Worm (Caenorhabditis elegans) whole organism, L2 larva: ENCODE measurements around the gene wdr-46.

Source experiments
- F13H6.1 ChIP-seq: sonication (generic microtip); optimal IDR thresholded peaks from 2 replicates; lab custom pipeline; 2016; ENCODE audit warnings: missing genetic modification characterization, missing compliant biosample characterization
- R02D3.7 ChIP-seq: fragments of 150-350 bp; optimal IDR thresholded peaks from 2 replicates; lab custom pipeline; 2014; ENCODE audit warnings: missing biosample characterization, missing genetic modification characterization
- Y55F3AM.14 ChIP-seq: fragments of 200-800 bp; sonication (Bioruptor generic); optimal IDR thresholded peaks from 2 replicates; lab custom pipeline; 2018; ENCODE audit warnings: mild to moderate bottlenecking, missing genetic modification characterization, missing compliant biosample characterization
- blmp-1 ChIP-seq: sonication (generic microtip); optimal IDR thresholded peaks from 2 replicates; lab custom pipeline; 2017; ENCODE audit warnings: missing genetic modification characterization, mild to moderate bottlenecking, missing compliant biosample characterization, antibody characterized with exemption, moderate library complexity; ENCODE audit not compliant: insufficient read depth
- ceh-16 ChIP-seq: fragments of 150-350 bp; optimal IDR thresholded peaks from 2 replicates; lab custom pipeline; 2014; ENCODE audit warnings: missing biosample characterization, missing genetic modification characterization
- ceh-82 ChIP-seq: fragments of 150-350 bp; optimal IDR thresholded peaks from 2 replicates; lab custom pipeline; 2014; ENCODE audit warnings: missing biosample characterization, missing genetic modification characterization
- crh-2 ChIP-seq: sonication (generic microtip); optimal IDR thresholded peaks from 2 replicates; lab custom pipeline; 2017; ENCODE audit warnings: missing biosample characterization, missing genetic modification characterization
- dmd-4 ChIP-seq: sonication (generic microtip); optimal IDR thresholded peaks from 2 replicates; lab custom pipeline; 2017; ENCODE audit warnings: missing biosample characterization, missing genetic modification characterization
- egl-27 ChIP-seq: sonication (generic microtip); optimal IDR thresholded peaks from 3 replicates; lab custom pipeline; 2017; ENCODE audit warnings: missing biosample characterization, missing genetic modification reagents, missing genetic modification characterization
- elt-1 ChIP-seq: fragments of 150-350 bp; optimal IDR thresholded peaks from 2 replicates; lab custom pipeline; 2014; ENCODE audit warnings: missing biosample characterization, missing genetic modification characterization
- elt-3 ChIP-seq: sonication (generic microtip); optimal IDR thresholded peaks from 2 replicates; lab custom pipeline; 2017; ENCODE audit warnings: missing biosample characterization, missing genetic modification characterization
- fos-1 ChIP-seq: fragments of 150-350 bp; optimal IDR thresholded peaks from 2 replicates; lab custom pipeline; 2014; ENCODE audit warnings: missing biosample characterization, missing genetic modification characterization
- lin-13 ChIP-seq: fragments of 150-350 bp; optimal IDR thresholded peaks from 2 replicates; lab custom pipeline; 2014; ENCODE audit warnings: missing biosample characterization, missing genetic modification reagents, missing genetic modification characterization
- lin-39 ChIP-seq: fragments of 150-350 bp; optimal IDR thresholded peaks from 2 replicates; lab custom pipeline; 2014; ENCODE audit warnings: missing biosample characterization, missing genetic modification reagents, missing genetic modification characterization
- mbf-1 ChIP-seq: sonication (generic microtip); optimal IDR thresholded peaks from 2 replicates; lab custom pipeline; 2017; ENCODE audit warnings: missing biosample characterization, missing genetic modification characterization
- mdl-1 ChIP-seq, 2 experiments: fragments of 150-350 bp in 1 of 2; sonication (generic microtip) in 1 of 2; optimal IDR thresholded peaks; 2 replicates each; lab custom pipeline; 2017; ENCODE audit warnings: missing biosample characterization in 2 of 2, missing genetic modification characterization in 2 of 2
- nhr-11 ChIP-seq: fragments of 150-350 bp; optimal IDR thresholded peaks from 2 replicates; lab custom pipeline; 2014; ENCODE audit warnings: missing biosample characterization, missing genetic modification characterization
- nhr-129 ChIP-seq: fragments of 150-350 bp; optimal IDR thresholded peaks from 2 replicates; lab custom pipeline; 2014; ENCODE audit warnings: missing biosample characterization, missing genetic modification characterization
- nhr-23 ChIP-seq: fragments of 150-350 bp; optimal IDR thresholded peaks from 2 replicates; lab custom pipeline; 2014; ENCODE audit warnings: missing biosample characterization, missing genetic modification reagents, missing genetic modification characterization
- nhr-25 ChIP-seq: fragments of 150-350 bp; sonication (generic microtip); optimal IDR thresholded peaks from 3 replicates; lab custom pipeline; 2014; ENCODE audit warnings: missing biosample characterization, missing genetic modification characterization
- nhr-6 ChIP-seq: fragments of 150-350 bp; optimal IDR thresholded peaks from 2 replicates; lab custom pipeline; 2014; ENCODE audit warnings: missing biosample characterization, missing genetic modification characterization
- nhr-77 ChIP-seq: fragments of 150-350 bp; optimal IDR thresholded peaks from 2 replicates; lab custom pipeline; 2014; ENCODE audit warnings: missing biosample characterization, missing genetic modification characterization
- peb-1 ChIP-seq: fragments of 150-350 bp; optimal IDR thresholded peaks from 2 replicates; lab custom pipeline; 2014; ENCODE audit warnings: missing biosample characterization, missing genetic modification characterization
- skn-1 ChIP-seq: sonication (generic microtip); optimal IDR thresholded peaks from 2 replicates; lab custom pipeline; 2017; ENCODE audit warnings: missing biosample characterization, missing genetic modification characterization
- sma-3 ChIP-seq: sonication (generic microtip); optimal IDR thresholded peaks from 2 replicates; lab custom pipeline; 2016; ENCODE audit warnings: missing genetic modification reagents, missing genetic modification characterization, missing compliant biosample characterization
- sma-9 ChIP-seq, 2 experiments: fragments of 150-350 bp in 1 of 2; sonication (generic microtip) in 1 of 2; optimal IDR thresholded peaks; 2 replicates each; lab custom pipeline; 2014 to 2016; ENCODE audit warnings: missing genetic modification characterization in 2 of 2, mild to moderate bottlenecking in 1 of 2, missing biosample characterization in 1 of 2, missing compliant biosample characterization in 1 of 2, missing genetic modification reagents in 1 of 2, moderate library complexity in 1 of 2
- snpc-4 ChIP-seq: fragments of 150-350 bp; optimal IDR thresholded peaks from 2 replicates; lab custom pipeline; 2014; ENCODE audit warnings: missing biosample characterization, missing genetic modification characterization
- unc-39 ChIP-seq: fragments of 150-350 bp; optimal IDR thresholded peaks from 2 replicates; lab custom pipeline; 2014; ENCODE audit warnings: missing biosample characterization, missing genetic modification characterization
- unc-55 ChIP-seq: fragments of 150-350 bp; sonication (generic microtip); optimal IDR thresholded peaks from 3 replicates; lab custom pipeline; 2014; ENCODE audit warnings: missing biosample characterization, missing genetic modification reagents, missing genetic modification characterization
- unc-62 ChIP-seq: fragments of 150-350 bp; optimal IDR thresholded peaks from 2 replicates; lab custom pipeline; 2014; ENCODE audit warnings: missing biosample characterization, missing genetic modification reagents, missing genetic modification characterization
- zag-1 ChIP-seq: fragments of 150-350 bp; optimal IDR thresholded peaks from 2 replicates; lab custom pipeline; 2014; ENCODE audit warnings: missing biosample characterization, missing genetic modification characterization
- ztf-1 ChIP-seq: fragments of 200-800 bp; sonication (Bioruptor generic); conservative IDR thresholded peaks from 2 replicates; pipeline ENCODE4 v1.3.6; 2022; ENCODE audit warnings: missing genetic modification characterization, missing compliant biosample characterization
- ztf-4 ChIP-seq: fragments of 150-350 bp; optimal IDR thresholded peaks from 2 replicates; lab custom pipeline; 2014; ENCODE audit warnings: missing biosample characterization, missing genetic modification characterization

Gene wdr-46

DNA sequence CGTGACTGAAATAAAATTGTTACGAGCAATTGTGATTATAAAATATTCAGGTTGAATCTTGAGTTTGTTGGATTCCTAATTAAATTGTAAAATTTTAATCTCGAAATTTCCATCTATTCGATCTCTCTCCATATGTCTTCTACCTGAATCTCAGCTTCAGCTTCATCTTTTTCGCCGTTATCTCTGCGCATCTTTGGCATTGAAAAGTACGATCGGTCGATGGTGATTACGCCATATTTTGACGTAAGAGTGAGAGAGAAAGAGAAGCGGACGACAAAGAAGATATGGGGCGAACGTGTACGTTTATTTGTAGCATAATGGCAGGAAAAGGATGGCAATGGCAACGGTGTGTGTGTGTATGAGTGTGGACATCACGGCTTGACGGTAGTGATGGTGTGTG lies 5.5 kb upstream of the wdr-46 start:
- TF ChIP-seq lin-13 (GFP tag; lab: Kevin White, UChicago) (no peak), nhr-25 (peak; percentile 25)

- TF ChIP-seq zag-1 = no peak
- TF ChIP-seq snpc-4 (tag; lab: Kevin White, UChicago) = no peak
- no peak for TF ChIP-seq Y55F3AM.14 (GFP tag; lab: Kevin White, UChicago)
- TF ChIP-seq F13H6.1 (tag; lab: Kevin White, UChicago) = no peak
These were observed 713 bp upstream of the wdr-46 start for ce11 chrIV:12371340-12371739.

DNA sequence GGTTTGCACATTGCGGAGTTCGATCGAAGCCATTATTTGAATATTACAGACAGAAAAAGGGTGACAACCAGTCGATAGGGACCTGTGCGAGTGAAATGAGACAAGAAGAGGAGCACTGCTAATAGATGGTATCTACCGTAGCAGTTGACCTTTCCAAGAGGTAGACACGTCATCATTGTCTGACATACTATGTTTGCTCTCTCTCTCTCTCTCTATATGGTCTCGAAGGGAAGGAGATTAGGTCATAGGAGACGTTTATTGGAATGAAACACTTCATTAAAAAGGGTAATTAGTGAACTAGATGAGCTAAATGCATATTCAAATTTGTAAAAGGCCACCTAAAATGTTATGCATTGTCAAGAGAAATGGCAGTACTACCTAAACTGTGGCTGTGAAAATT lies 4.0 kb downstream of the wdr-46 start, which contains the start of gene atz-1:
TSS of gene atz-1 (minus strand) at position 101 of the 400 bp plus-strand sequence.
- TF ChIP-seq nhr-129 (tag; lab: Kevin White, UChicago) (no peak), zag-1 (no peak), elt-3 (tag; lab: Kevin White, UChicago) (no peak), peb-1 (no peak), ceh-16 (no peak), unc-39 (no peak), sma-3 (GFP tag; lab: Kevin White, UChicago) (no peak), ztf-4 (no peak), unc-62 (GFP tag; lab: Kevin White, UChicago) (no peak), crh-2 (tag; lab: Kevin White, UChicago) (no peak), unc-55 (GFP tag; lab: Kevin White, UChicago) (no peak), elt-1 (tag; lab: Kevin White, UChicago) (no peak), lin-39 (tag; lab: Kevin White, UChicago) (no peak), egl-27 (no peak), sma-9 (GFP tag; optimal IDR thresholded peaks at IDR 0.05; lab: Kevin White, UChicago) (no peak), sma-9 (tag; optimal IDR thresholded peaks at IDR 0.05; lab: Kevin White, UChicago) (no peak), F13H6.1 (tag; lab: Kevin White, UChicago) (no peak), nhr-23 (tag; lab: Kevin White, UChicago) (no peak), nhr-11 (tag; lab: Kevin White, UChicago) (no peak), nhr-77 (tag; lab: Kevin White, UChicago) (no peak)

ce11 chrIV:12378919-12379318 lies 6.9 kb downstream of the wdr-46 start:
- TF ChIP-seq ztf-1 (GFP tag; lab: Robert Waterston, UW) (no peak), blmp-1 (tag; lab: Kevin White, UChicago) (no peak), fos-1 (tag; lab: Kevin White, UChicago) (peak; percentile 75), nhr-11 (tag; lab: Kevin White, UChicago) (no peak), sma-3 (GFP tag; lab: Kevin White, UChicago) (no peak), lin-39 (tag; lab: Kevin White, UChicago) (no peak)

DNA sequence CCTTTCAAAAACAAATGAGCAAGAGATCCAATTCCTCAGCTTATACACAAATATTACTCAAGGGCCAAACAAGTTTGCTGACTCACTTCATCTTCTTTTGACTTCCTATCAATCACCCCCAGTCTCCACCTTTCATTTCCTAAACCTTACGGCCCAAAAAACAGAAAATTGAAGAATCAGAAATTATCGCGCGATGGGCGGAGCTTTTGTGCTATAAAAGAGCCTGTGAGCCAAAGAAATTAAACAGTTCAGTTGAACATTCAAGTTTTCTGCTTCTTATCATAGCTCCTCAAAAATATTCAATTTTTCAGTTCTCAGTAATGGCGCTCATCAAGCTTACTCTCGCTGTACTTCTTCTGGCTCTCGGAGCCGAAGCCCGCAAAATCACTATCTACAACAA lies 7.7 kb downstream of the wdr-46 start, which contains the start of gene thn-1:
TSS of gene thn-1 (plus strand) at position 301 of the 400 bp plus-strand sequence.
- TF ChIP-seq ceh-82 (tag; lab: Kevin White, UChicago) = no peak

ce11 chrIV:12382864-12383263 lies 10.8 kb downstream of the wdr-46 start, which contains the start of gene thn-2:
thn-2 (plus strand) TSS chrIV:12383170.
- no peak for TF ChIP-seq R02D3.7 (tag; lab: Kevin White, UChicago)
- TF ChIP-seq dmd-4 (tag; lab: Kevin White, UChicago) = no peak
- no peak for TF ChIP-seq egl-27
- TF ChIP-seq fos-1 (tag; lab: Kevin White, UChicago) = no peak
- TF ChIP-seq skn-1 (tag; lab: Kevin White, UChicago) = no peak
- no peak for TF ChIP-seq ztf-1 (GFP tag; lab: Robert Waterston, UW)
- no peak for TF ChIP-seq unc-55 (GFP tag; lab: Kevin White, UChicago)
- no peak for TF ChIP-seq mdl-1 (tag; optimal IDR thresholded peaks at IDR 0.05; lab: Kevin White, UChicago)
- no peak for TF ChIP-seq nhr-6 (tag; lab: Kevin White, UChicago)
- no peak for TF ChIP-seq lin-13 (GFP tag; lab: Kevin White, UChicago)
- TF ChIP-seq mbf-1 (tag; lab: Kevin White, UChicago) = no peak
